Worm (Caenorhabditis elegans): ENCODE results near the gene aagr-3.
A peak's percentile ranks its signal among the peaks of the same experiment; 100 is the strongest.

The aagr-3 gene

DNA sequence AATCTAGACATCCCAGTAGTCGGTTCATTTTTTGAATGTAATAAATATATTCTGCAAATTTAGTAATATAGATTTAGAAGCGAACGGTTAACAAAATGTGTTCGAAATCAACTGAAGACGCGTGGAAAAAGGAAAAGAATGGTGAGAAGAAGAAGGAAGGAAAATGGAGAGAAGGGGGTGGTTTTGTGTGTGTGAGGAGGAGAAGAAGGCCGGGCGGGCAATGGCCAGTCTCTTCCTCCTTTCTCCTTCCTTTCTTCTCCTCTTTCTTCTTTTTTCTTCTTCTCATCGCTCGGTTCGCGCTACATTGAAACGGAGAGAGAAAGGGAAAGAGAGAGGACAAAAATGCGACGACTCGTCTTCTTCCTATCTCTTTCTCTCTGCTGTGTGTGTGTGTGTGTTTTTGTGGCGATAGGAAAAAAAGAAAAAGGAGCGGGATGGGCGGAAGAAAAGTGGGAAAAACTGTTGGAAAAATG, 37.2 kb downstream of the aagr-3 start, which contains the start of gene ztf-9:
Gene ztf-9, minus strand, starts transcription at position 51 of the 473 bp plus-strand sequence.
- peak; percentile 20 for TF ChIP-seq snpc-4 (tag; optimal IDR thresholded peaks at IDR 0.05)
- TF ChIP-seq pqm-1 (tag; optimal IDR thresholded peaks at IDR 0.05) = no peak
- TF ChIP-seq jun-1 (tag; optimal IDR thresholded peaks at IDR 0.05) = no peak
- TF ChIP-seq lin-15B (tag; optimal IDR thresholded peaks at IDR 0.05) = peak; percentile 38
- no peak for TF ChIP-seq nhr-25 (tag; optimal IDR thresholded peaks at IDR 0.05)
- peak; percentile 17 for TF ChIP-seq fkh-10 (GFP tag; optimal IDR thresholded peaks at IDR 0.05)
- peak; percentile 45 for TF ChIP-seq hmg-11 (tag; optimal IDR thresholded peaks at IDR 0.05)
- TF ChIP-seq lin-39 (tag; optimal IDR thresholded peaks at IDR 0.05) = peak; percentile 59
- peak; percentile 12 for TF ChIP-seq egl-5 (tag; optimal IDR thresholded peaks at IDR 0.05)
- no peak for TF ChIP-seq unc-39 (tag; optimal IDR thresholded peaks at IDR 0.05)
- TF ChIP-seq egl-27 (tag; optimal IDR thresholded peaks at IDR 0.05) = no peak
- TF ChIP-seq elt-2 (tag; optimal IDR thresholded peaks at IDR 0.05) = peak; percentile 43
- peak; percentile 84 for TF ChIP-seq nfya-1 (tag; optimal IDR thresholded peaks at IDR 0.05; ENCODE audit: insufficient read depth)
- peak; percentile 51 for TF ChIP-seq pha-4 (tag; optimal IDR thresholded peaks at IDR 0.05)

DNA sequence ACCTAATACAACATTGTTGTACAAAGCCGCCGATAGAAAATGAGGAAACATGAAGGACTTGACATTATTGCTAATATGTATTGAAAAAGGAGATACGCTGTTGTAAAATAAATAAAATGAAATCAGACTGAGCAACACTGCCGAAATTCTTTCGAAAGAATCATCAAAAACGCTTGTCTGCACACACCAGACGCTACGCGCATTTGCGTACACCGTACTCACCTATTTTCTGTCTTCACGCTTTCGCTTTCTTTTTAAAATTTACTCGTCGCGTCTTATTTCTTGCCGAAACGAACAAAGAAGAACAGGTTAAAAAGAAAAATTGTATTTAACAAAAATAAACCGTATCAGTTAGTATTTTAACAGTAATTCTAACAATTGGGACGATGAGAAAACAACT, 38.6 kb downstream of the aagr-3 start:
- TF ChIP-seq lsy-12 (tag; optimal IDR thresholded peaks at IDR 0.05) = peak; percentile 15
- TF ChIP-seq mdl-1 (tag; optimal IDR thresholded peaks at IDR 0.05) = no peak
- TF ChIP-seq ama-1 (optimal IDR thresholded peaks at IDR 0.05) = no peak
- no peak for TF ChIP-seq ceh-16 (tag; optimal IDR thresholded peaks at IDR 0.05)
- TF ChIP-seq skn-1 (tag; optimal IDR thresholded peaks at IDR 0.05) = peak; percentile 22
- no peak for TF ChIP-seq daf-12 (tag; optimal IDR thresholded peaks at IDR 0.05)
- TF ChIP-seq fkh-2 (tag; optimal IDR thresholded peaks at IDR 0.05) = no peak
- no peak for TF ChIP-seq elt-3 (tag; optimal IDR thresholded peaks at IDR 0.05)
- TF ChIP-seq mml-1 (tag; optimal IDR thresholded peaks at IDR 0.05) = no peak
- no peak for TF ChIP-seq sea-2 (GFP tag; optimal IDR thresholded peaks at IDR 0.05)
- TF ChIP-seq nhr-76 (tag; optimal IDR thresholded peaks at IDR 0.05) = no peak
- no peak for TF ChIP-seq aly-2 (tag; optimal IDR thresholded peaks at IDR 0.05)
- no peak for TF ChIP-seq nhr-77 (tag; optimal IDR thresholded peaks at IDR 0.05)
- TF ChIP-seq unc-39 (tag; optimal IDR thresholded peaks at IDR 0.05) = no peak
- no peak for TF ChIP-seq eor-1 (tag; optimal IDR thresholded peaks at IDR 0.05)
- TF ChIP-seq nfya-1 (tag; optimal IDR thresholded peaks at IDR 0.05; ENCODE audit: insufficient read depth) = no peak
- TF ChIP-seq ceh-28 (tag; optimal IDR thresholded peaks at IDR 0.05) = no peak
- no peak for TF ChIP-seq egl-27 (tag; optimal IDR thresholded peaks at IDR 0.05)
- no peak for TF ChIP-seq nhr-67 (tag; optimal IDR thresholded peaks at IDR 0.05)
- TF ChIP-seq lin-39 (tag; optimal IDR thresholded peaks at IDR 0.05) = no peak
- no peak for TF ChIP-seq nhr-28 (tag; optimal IDR thresholded peaks at IDR 0.05)
- peak; percentile 41 for TF ChIP-seq nhr-23 (tag; optimal IDR thresholded peaks at IDR 0.05)
- no peak for TF ChIP-seq ceh-9 (tag; optimal IDR thresholded peaks at IDR 0.05)
- peak; percentile 41 for TF ChIP-seq lin-15B (tag; optimal IDR thresholded peaks at IDR 0.05)
- no peak for TF ChIP-seq nhr-12 (tag; optimal IDR thresholded peaks at IDR 0.05)
- no peak for TF ChIP-seq pqm-1 (tag; optimal IDR thresholded peaks at IDR 0.05)
- TF ChIP-seq zag-1 (tag; optimal IDR thresholded peaks at IDR 0.05) = no peak
- TF ChIP-seq elt-1 (tag; optimal IDR thresholded peaks at IDR 0.05) = no peak
- TF ChIP-seq ZK546.5 (tag; optimal IDR thresholded peaks at IDR 0.05) = no peak
- no peak for TF ChIP-seq ztf-4 (tag; optimal IDR thresholded peaks at IDR 0.05)
- no peak for TF ChIP-seq nhr-11 (tag; optimal IDR thresholded peaks at IDR 0.05)
- TF ChIP-seq nhr-237 (tag; optimal IDR thresholded peaks at IDR 0.05) = no peak
- TF ChIP-seq hmg-11 (tag; optimal IDR thresholded peaks at IDR 0.05) = peak; percentile 72
- TF ChIP-seq nhr-25 (tag; optimal IDR thresholded peaks at IDR 0.05) = peak; percentile 51
- peak; percentile 57 for TF ChIP-seq pha-4 (tag; optimal IDR thresholded peaks at IDR 0.05)
- no peak for TF ChIP-seq ceh-82 (tag; optimal IDR thresholded peaks at IDR 0.05)
- TF ChIP-seq snpc-4 (tag; optimal IDR thresholded peaks at IDR 0.05) = peak; percentile 18
- no peak for TF ChIP-seq egl-5 (tag; optimal IDR thresholded peaks at IDR 0.05)
- no peak for TF ChIP-seq unc-62 (GFP tag; optimal IDR thresholded peaks at IDR 0.05)
- TF ChIP-seq elt-2 (tag; optimal IDR thresholded peaks at IDR 0.05) = peak; percentile 11
- TF ChIP-seq fos-1 (tag; optimal IDR thresholded peaks at IDR 0.05) = no peak
- TF ChIP-seq nhr-43 (tag; optimal IDR thresholded peaks at IDR 0.05; ENCODE audit: poor library complexity, severe bottlenecking) = no peak

Measured in whole organism, L3 larva.